Worm (Caenorhabditis elegans) whole organism, L4/young adult: ENCODE results near the gene srh-301.

Source experiments
- W03F9.2 ChIP-seq: fragments of 150-350 bp; optimal IDR thresholded peaks from 2 replicates; lab custom pipeline; 2014; ENCODE audit warnings: missing biosample characterization, missing genetic modification characterization
- dao-5 ChIP-seq: sonication (generic microtip); optimal IDR thresholded peaks from 2 replicates; lab custom pipeline; 2016; ENCODE audit warnings: missing genotype, missing genetic modification characterization, moderate library complexity, missing compliant biosample characterization
- him-1 ChIP-seq: sonication (generic microtip); optimal IDR thresholded peaks from 2 replicates; lab custom pipeline; 2016; ENCODE audit warnings: missing genotype, missing genetic modification reagents, missing genetic modification characterization, missing compliant biosample characterization

Gene srh-301

ce11 chrV:17824610-17825009 is at the start of gene srh-301:
Gene srh-301, plus strand, starts transcription at chrV:17824910.
- TF ChIP-seq W03F9.2 = no peak
- TF ChIP-seq dao-5 = no peak
- TF ChIP-seq him-1 = no peak

- TF ChIP-seq him-1 (no peak), W03F9.2 (no peak), dao-5 (no peak)
Measured at ce11 chrV:17777127-17777526, 47.6 kb upstream of the srh-301 start, which contains the start of gene ddo-1. Gene ddo-1, minus strand, starts transcription at chrV:17777227.

DNA sequence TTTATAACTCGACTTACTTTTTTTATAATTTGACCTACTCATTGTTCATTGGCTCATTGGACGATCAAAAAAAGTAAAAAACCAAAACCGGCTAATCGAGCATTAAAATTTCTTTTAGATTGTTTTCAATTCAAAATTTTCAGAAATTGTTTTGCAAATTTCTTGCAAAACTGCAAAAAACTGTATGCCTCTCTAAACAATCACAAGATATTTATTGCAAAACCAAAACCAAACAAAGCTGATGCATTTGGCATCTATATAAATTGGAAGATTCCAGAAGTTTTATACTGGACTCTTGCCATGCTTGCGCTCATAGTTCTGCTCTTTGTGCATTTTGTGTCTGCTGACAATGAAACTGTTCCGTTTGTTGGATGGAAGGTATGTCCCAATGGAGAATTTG is 47.1 kb upstream of the srh-301 start, which contains the start of gene C47A10.12:
C47A10.12 (plus strand) TSS at position 301 of the 400 bp plus-strand sequence.
- TF ChIP-seq W03F9.2 (no peak), dao-5 (no peak), him-1 (no peak)

ce11 chrV:17780285-17780684 is 44.4 kb upstream of the srh-301 start:
- TF ChIP-seq him-1 = no peak
- no peak for TF ChIP-seq W03F9.2
- no peak for TF ChIP-seq dao-5

ce11 chrV:17783542-17783941 is 41.2 kb upstream of the srh-301 start, which contains the start of gene srab-12:
Gene srab-12, minus strand, starts transcription at chrV:17783642.
- TF ChIP-seq him-1 (no peak), W03F9.2 (no peak), dao-5 (no peak)

ce11 chrV:17784363-17784762 is 40.3 kb upstream of the srh-301 start:
- no peak for TF ChIP-seq him-1
- no peak for TF ChIP-seq W03F9.2
- no peak for TF ChIP-seq dao-5

ce11 chrV:17790191-17790590 is 34.5 kb upstream of the srh-301 start, which contains the start of gene srh-290:
Gene srh-290, plus strand, starts transcription at chrV:17790491.
- TF ChIP-seq him-1 (no peak), dao-5 (no peak), W03F9.2 (no peak)

ce11 chrV:17793986-17794385 is 30.7 kb upstream of the srh-301 start, which contains the start of gene srh-289:
Gene srh-289, minus strand, starts transcription at chrV:17794086.
- TF ChIP-seq him-1 (no peak), dao-5 (no peak), W03F9.2 (no peak)

DNA sequence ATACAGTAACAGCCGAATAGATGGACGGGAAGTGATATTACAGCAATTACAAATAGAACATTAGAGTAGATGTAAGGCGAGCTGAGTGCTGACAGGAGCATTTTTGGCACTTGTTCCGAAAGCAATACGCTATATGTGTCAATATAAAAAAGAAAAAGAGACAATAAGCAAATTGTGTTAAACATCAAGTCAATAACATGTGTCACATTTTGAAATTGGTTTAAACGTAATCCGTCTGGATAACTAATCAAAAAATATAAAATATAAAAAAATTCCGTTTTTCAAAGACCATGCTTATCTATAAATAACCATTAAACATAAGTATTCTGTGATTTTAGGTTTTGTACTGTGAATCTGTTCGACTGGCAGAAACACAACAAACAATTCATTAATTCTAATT is 29.1 kb upstream of the srh-301 start, which contains the start of gene srh-288:
srh-288 (minus strand) TSS at position 101 of the 400 bp plus-strand sequence.
- TF ChIP-seq him-1 = no peak
- no peak for TF ChIP-seq dao-5
- TF ChIP-seq W03F9.2 = no peak

DNA sequence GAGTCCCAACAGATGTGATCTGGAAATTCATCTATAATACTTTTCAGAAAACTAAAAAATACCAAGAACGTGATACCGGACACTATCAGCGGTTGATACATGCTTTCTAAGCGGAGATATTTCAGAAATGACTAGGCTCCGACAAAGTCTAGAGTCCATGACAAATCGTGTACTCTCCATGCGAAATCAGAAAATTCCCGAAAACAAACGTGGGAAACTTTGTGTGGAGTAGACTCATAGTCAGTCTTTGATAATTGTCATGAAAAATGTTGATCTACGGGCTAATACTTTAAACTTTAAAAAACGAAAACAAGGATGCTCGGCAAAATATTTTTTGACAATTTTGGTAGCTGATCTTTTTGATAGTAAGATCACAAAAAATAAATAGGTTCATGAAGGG is 25.9 kb upstream of the srh-301 start, which contains the start of gene srx-18:
srx-18 (minus strand) TSS at position 101 of the 400 bp plus-strand sequence.
- no peak for TF ChIP-seq dao-5

- no peak for TF ChIP-seq him-1
- TF ChIP-seq dao-5 = no peak
- no peak for TF ChIP-seq W03F9.2
Measured at ce11 chrV:17800538-17800937, 24.2 kb upstream of the srh-301 start, which contains the start of gene srh-287. Gene srh-287, plus strand, starts transcription at chrV:17800838.

- no peak for TF ChIP-seq W03F9.2
- no peak for TF ChIP-seq him-1
- TF ChIP-seq dao-5 = no peak
Measured at ce11 chrV:17802519-17802918, 22.2 kb upstream of the srh-301 start, which contains the start of the genes Y94A7B.11 and srh-292. Gene Y94A7B.11, minus strand, starts transcription at chrV:17802619. Gene srh-292, plus strand, starts transcription at chrV:17802769.

DNA sequence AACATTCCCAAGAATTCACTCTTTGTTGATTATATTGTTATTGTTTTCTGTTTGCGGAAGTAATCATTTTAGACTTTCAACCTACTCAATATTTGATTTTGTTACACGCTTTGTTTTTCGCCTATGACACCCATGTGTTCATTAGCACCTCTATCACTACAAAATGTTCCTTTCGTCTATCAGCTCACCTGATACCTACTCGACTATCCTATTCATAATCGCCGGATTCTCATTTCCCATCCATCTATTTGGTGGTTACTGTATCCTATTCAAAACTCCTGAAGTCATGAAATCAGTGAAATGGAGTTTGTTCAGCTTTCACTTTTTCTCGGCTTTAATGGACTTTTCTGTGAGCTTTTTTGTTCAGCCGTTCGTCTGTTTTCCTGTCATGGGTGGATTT is 19.4 kb upstream of the srh-301 start, which contains the start of gene srh-291:
srh-291 (plus strand) TSS at position 301 of the 400 bp plus-strand sequence.
- no peak for TF ChIP-seq W03F9.2
- no peak for TF ChIP-seq dao-5
- TF ChIP-seq him-1 = no peak

DNA sequence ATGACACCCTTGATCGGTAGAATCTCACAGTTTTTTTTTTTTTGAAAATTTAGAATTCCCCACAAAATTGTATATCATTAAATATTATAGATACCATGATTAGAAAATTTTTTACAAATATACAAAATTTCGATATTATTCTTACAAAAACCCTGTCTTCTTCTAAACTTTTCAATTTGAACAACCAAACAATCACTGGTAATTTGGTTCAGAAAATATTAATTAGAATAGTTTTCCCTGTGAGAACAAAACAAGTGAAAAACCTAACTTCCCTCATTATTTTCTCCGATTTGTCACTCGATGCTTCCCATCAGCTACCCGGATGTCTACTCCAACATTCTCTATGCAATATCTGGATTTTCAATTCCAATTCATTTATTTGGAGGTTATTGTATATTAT is 14.7 kb upstream of the srh-301 start, which contains the start of gene srh-296:
srh-296 (plus strand) TSS at position 301 of the 400 bp plus-strand sequence.
- TF ChIP-seq W03F9.2 = no peak

ce11 chrV:17812127-17812526 is 12.6 kb upstream of the srh-301 start:
- no peak for TF ChIP-seq W03F9.2

DNA sequence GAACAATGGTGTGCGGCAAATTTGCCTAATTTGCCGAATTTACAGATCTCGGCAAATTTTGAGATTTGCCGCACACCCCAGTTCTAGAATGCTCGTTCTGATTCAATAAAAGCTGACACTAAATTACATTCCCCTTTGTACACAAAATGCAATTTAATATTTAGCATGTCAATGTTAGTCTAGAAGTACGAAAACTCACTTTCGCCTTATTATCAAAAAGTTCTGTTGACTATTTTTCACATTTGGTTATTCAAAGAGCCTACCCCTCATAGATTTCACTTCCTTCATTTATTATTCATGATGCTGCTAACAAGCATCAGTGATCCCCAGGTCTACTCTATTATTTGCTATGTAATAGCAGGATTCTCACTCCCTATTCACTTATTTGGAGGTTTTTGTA is 6.1 kb upstream of the srh-301 start, which contains the start of gene srh-298:
srh-298 (plus strand) TSS at position 301 of the 400 bp plus-strand sequence.
- TF ChIP-seq W03F9.2 = no peak
- no peak for TF ChIP-seq dao-5
- TF ChIP-seq him-1 = no peak

- TF ChIP-seq him-1 (no peak), W03F9.2 (no peak), dao-5 (no peak)
Measured at ce11 chrV:17819704-17820103, 5.0 kb upstream of the srh-301 start.
